Worm (Caenorhabditis elegans): ENCODE measurements around the gene M01F1.9.

The M01F1.9 gene

DNA sequence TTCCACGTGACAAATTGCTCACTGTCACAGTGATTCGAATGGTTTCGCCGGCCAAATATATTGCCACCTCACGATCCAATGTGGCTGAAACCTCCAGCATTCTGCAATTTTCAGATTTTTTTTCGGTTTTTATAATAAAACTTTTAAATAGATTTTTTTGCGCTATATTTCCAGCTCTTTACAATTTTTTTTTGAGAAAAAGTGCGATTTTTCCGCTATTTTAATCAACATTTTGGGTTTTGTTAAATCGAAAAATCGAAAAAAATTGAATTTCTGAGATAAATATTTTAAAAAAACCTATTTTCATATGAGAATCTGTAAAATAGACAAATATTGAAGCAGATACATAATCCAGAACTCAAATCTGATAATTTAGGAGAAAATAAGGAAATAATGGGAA, at the start of gene M01F1.9:
TSS of gene M01F1.9 (minus strand) at position 101 of the 400 bp plus-strand sequence.
- TF ChIP-seq lin-13 (tag; optimal IDR thresholded peaks at IDR 0.05) (no peak), hlh-1 (tag; optimal IDR thresholded peaks at IDR 0.05) (no peak), zip-8 (tag; optimal IDR thresholded peaks at IDR 0.05) (no peak), drap-1 (GFP tag; optimal IDR thresholded peaks at IDR 0.05) (no peak), ces-1 (GFP tag; optimal IDR thresholded peaks at IDR 0.05) (no peak), ceh-39 (tag; optimal IDR thresholded peaks at IDR 0.05) (no peak)

DNA sequence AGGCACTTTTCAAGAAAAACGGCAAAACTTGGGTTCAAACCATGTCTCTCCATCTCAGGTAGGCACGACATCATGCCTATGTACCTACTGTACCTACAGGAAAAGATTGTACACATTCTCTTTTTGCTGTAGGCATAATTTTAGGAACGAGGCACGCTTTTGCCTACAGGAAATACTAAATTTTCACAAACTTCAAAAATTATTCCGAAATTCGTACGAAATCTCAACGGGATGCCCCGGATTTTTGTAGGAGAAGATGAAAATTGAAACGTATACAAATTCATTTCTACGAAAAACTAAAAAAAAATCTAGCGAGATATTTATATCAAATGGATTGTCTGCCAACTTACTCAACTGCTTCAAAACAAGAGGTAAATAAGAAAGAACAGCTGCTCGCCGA, 49.2 kb upstream of the M01F1.9 start, which contains the start of gene C54C6.11:
TSS of gene C54C6.11 (plus strand) at position 301 of the 400 bp plus-strand sequence.
- TF ChIP-seq lin-13 (tag; optimal IDR thresholded peaks at IDR 0.05), result no peak
- no peak for TF ChIP-seq drap-1 (GFP tag; optimal IDR thresholded peaks at IDR 0.05)
- TF ChIP-seq ceh-83 (GFP tag; optimal IDR thresholded peaks at IDR 0.05), result no peak
- no peak for TF ChIP-seq bed-3 (GFP tag; optimal IDR thresholded peaks at IDR 0.05)
- TF ChIP-seq unc-120 (tag; optimal IDR thresholded peaks at IDR 0.05; ENCODE audit: poor library complexity, severe bottlenecking), result no peak
- no peak for TF ChIP-seq unc-39 (tag; optimal IDR thresholded peaks at IDR 0.05)
- TF ChIP-seq blmp-1 (tag; optimal IDR thresholded peaks at IDR 0.05), result no peak
- no peak for TF ChIP-seq elt-1 (tag; optimal IDR thresholded peaks at IDR 0.05; ENCODE audit: borderline replicate concordance, insufficient read depth)
- no peak for TF ChIP-seq ceh-39 (tag; optimal IDR thresholded peaks at IDR 0.05)
- no peak for TF ChIP-seq ces-1 (GFP tag; optimal IDR thresholded peaks at IDR 0.05)
- no peak for TF ChIP-seq flh-1 (GFP tag; optimal IDR thresholded peaks at IDR 0.05)
- TF ChIP-seq M03D4.4 (tag; optimal IDR thresholded peaks at IDR 0.05), result no peak
- TF ChIP-seq ceh-43 (GFP tag; optimal IDR thresholded peaks at IDR 0.05), result no peak
- no peak for TF ChIP-seq ztf-11 (tag; optimal IDR thresholded peaks at IDR 0.05)
- TF ChIP-seq sptf-1 (tag; optimal IDR thresholded peaks at IDR 0.05), result no peak
- no peak for TF ChIP-seq mab-5 (tag; optimal IDR thresholded peaks at IDR 0.05)
- no peak for TF ChIP-seq nhr-237 (tag; optimal IDR thresholded peaks at IDR 0.05)
- no peak for TF ChIP-seq ham-2 (GFP tag; optimal IDR thresholded peaks at IDR 0.05)

DNA sequence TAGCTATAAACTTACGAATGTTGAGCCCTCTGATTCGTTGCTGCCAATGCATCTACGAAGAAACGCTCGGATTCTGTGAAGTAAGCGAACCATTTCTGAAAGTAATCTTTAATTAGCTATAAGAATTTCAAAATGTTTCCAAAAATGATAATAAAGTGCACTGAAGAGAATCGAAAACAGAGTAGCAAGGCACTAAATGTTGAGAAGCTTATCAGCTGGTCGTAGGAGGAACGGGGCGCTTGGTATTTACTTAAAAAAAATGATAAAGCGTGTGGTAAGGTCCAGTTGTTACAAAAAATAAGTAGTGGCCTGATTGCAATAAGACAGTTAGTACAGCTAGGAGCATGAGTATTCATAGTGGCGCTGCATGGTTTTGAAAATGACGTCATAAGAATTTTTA, 47.5 kb upstream of the M01F1.9 start, which contains the start of gene C54C6.7:
TSS of gene C54C6.7 (minus strand) at position 101 of the 400 bp plus-strand sequence.
- TF ChIP-seq lsy-2 (tag; optimal IDR thresholded peaks at IDR 0.05) (no peak), blmp-1 (tag; optimal IDR thresholded peaks at IDR 0.05) (no peak), ztf-11 (tag; optimal IDR thresholded peaks at IDR 0.05) (no peak), elt-1 (tag; optimal IDR thresholded peaks at IDR 0.05; ENCODE audit: borderline replicate concordance, insufficient read depth) (no peak), nhr-237 (tag; optimal IDR thresholded peaks at IDR 0.05) (no peak), nhr-2 (tag; optimal IDR thresholded peaks at IDR 0.05) (no peak), zip-8 (tag; optimal IDR thresholded peaks at IDR 0.05) (peak; percentile 9), M03D4.4 (tag; optimal IDR thresholded peaks at IDR 0.05) (no peak)

DNA sequence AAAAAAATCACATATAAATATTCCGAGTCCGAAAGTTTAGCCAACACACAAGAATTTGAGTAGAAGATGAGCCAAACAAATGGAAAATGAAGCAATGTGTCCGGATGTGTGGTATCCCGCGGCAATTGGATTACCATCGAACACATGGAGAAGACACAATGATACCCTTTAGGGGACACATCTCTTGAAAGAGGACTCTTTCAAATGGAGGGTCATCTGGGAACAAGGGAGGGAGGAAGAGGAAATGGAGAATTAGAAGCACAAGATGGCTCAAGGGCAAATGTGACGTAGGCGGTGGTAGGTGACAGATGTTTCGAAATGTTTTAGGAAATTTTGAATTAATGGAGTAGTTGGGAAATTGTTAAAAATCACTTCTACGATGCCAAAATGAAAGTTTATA, 44.2 kb upstream of the M01F1.9 start:
- TF ChIP-seq bed-3 (GFP tag; optimal IDR thresholded peaks at IDR 0.05) (no peak), zip-8 (tag; optimal IDR thresholded peaks at IDR 0.05) (no peak), mep-1 (tag; optimal IDR thresholded peaks at IDR 0.05) (no peak), elt-3 (tag; optimal IDR thresholded peaks at IDR 0.05) (no peak), nhr-28 (tag; optimal IDR thresholded peaks at IDR 0.05) (no peak), lin-13 (tag; optimal IDR thresholded peaks at IDR 0.05) (no peak), ces-1 (GFP tag; optimal IDR thresholded peaks at IDR 0.05) (peak; percentile 98), cnd-1 (tag; optimal IDR thresholded peaks at IDR 0.05) (peak; percentile 83), unc-62 (GFP tag; optimal IDR thresholded peaks at IDR 0.05) (peak; percentile 56), unc-39 (tag; optimal IDR thresholded peaks at IDR 0.05) (no peak), elt-1 (tag; optimal IDR thresholded peaks at IDR 0.05; ENCODE audit: borderline replicate concordance, insufficient read depth) (no peak), ceh-39 (tag; optimal IDR thresholded peaks at IDR 0.05) (no peak), lin-32 (GFP tag; optimal IDR thresholded peaks at IDR 0.05) (peak; percentile 48), nhr-237 (tag; optimal IDR thresholded peaks at IDR 0.05) (no peak), ztf-11 (tag; optimal IDR thresholded peaks at IDR 0.05) (no peak)

DNA sequence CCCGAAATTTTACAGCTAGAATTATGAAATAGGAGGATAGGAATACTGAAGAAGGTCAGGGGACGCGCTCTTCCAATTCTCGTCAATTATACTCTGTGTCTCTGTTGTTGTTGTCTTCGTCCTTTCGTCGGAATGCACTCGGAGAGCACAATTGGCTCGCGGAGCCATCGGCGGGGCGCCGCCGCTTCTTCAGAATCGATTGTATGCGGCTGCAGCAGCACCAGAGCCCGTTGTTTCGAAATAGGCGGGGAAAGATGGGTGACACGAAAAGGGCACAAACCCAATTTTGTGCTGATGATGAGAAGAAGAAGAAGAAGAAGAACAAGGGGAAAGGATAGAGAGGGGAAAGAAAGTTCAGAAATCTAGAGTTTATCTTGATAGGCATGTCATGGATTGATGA, 43.2 kb upstream of the M01F1.9 start:
- TF ChIP-seq mep-1 (tag; optimal IDR thresholded peaks at IDR 0.05) (no peak), ces-1 (GFP tag; optimal IDR thresholded peaks at IDR 0.05) (peak; percentile 89)

DNA sequence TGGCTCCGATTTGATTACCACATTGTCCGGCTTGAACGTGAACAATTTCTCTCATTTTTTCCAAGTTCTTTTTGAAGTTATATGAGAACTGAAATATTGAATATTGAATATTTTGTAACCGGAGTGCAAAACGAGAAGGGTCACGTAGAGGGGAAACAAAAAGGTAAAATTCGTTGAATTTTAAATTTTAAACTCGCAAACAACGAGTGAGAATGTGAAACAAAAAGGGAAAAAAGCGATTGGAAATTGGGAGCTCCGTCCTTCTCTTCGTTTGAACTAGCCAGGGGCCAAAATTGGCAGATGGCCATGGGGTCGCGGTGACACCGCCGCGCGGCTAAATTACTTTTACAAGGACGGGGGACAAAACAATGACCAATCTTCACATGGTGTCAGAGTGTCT, 42.7 kb upstream of the M01F1.9 start, which contains the start of gene ben-1:
TSS of gene ben-1 (minus strand) at position 101 of the 400 bp plus-strand sequence.
- TF ChIP-seq ceh-39 (tag; optimal IDR thresholded peaks at IDR 0.05), result no peak
- TF ChIP-seq mab-5 (tag; optimal IDR thresholded peaks at IDR 0.05), result no peak
- no peak for TF ChIP-seq ztf-11 (tag; optimal IDR thresholded peaks at IDR 0.05)
- no peak for TF ChIP-seq nhr-2 (tag; optimal IDR thresholded peaks at IDR 0.05)
- no peak for TF ChIP-seq lin-32 (GFP tag; optimal IDR thresholded peaks at IDR 0.05)
- TF ChIP-seq mls-2 (tag; optimal IDR thresholded peaks at IDR 0.05), result no peak
- TF ChIP-seq nhr-28 (tag; optimal IDR thresholded peaks at IDR 0.05), result no peak
- TF ChIP-seq hlh-1 (tag; optimal IDR thresholded peaks at IDR 0.05), result no peak
- no peak for TF ChIP-seq unc-62 (GFP tag; optimal IDR thresholded peaks at IDR 0.05)
- no peak for TF ChIP-seq nhr-12 (tag; optimal IDR thresholded peaks at IDR 0.05)
- no peak for TF ChIP-seq nhr-76 (tag; optimal IDR thresholded peaks at IDR 0.05)
- no peak for TF ChIP-seq sem-2 (GFP tag; optimal IDR thresholded peaks at IDR 0.05)
- no peak for TF ChIP-seq zip-8 (tag; optimal IDR thresholded peaks at IDR 0.05)
- TF ChIP-seq tbx-8 (GFP tag; optimal IDR thresholded peaks at IDR 0.05), result no peak
- no peak for TF ChIP-seq drap-1 (GFP tag; optimal IDR thresholded peaks at IDR 0.05)
- TF ChIP-seq M03D4.4 (tag; optimal IDR thresholded peaks at IDR 0.05), result no peak

Measured in whole organism, mixed stage, embryonic.